Fruit fly (Drosophila melanogaster) S2 (cell line): ENCODE data around the gene CG4461.

ENCODE experiments used
- CG8478 ChIP-seq: fragments of >200 bp; optimal IDR thresholded peaks from 2 replicates; lab custom pipeline; 2018
- CTCF ChIP-seq, 2 experiments: fragments of >200 bp; optimal IDR thresholded peaks; 2 replicates each; lab custom pipeline; 2018

dm6 chr3L:9361894-9362293 is 13.3 kb upstream of the CG4461 start, which contains the start of gene CG34456:
- TF ChIP-seq CG8478 (lab: Kevin White, UChicago), result no peak
- no peak for TF ChIP-seq CTCF (optimal IDR thresholded peaks at IDR 0.05; lab: Kevin White, UChicago)
